Worm (Caenorhabditis elegans) whole organism, young adult: Measurements from ENCODE around the gene vps-50.

Source experiments
- F23B12.7 ChIP-seq: sonication (generic microtip); optimal IDR thresholded peaks from 2 replicates; lab custom pipeline; 2017; ENCODE audit warnings: missing genetic modification characterization, mild to moderate bottlenecking, missing compliant biosample characterization, antibody characterized with exemption, moderate library complexity; ENCODE audit not compliant: insufficient read depth
- hmg-1.2 ChIP-seq: fragments of 200-800 bp; sonication (Bioruptor generic); IDR thresholded peaks from 2 replicates; pipeline ENCODE4 v1.3.6; 2022; ENCODE audit warnings: missing genetic modification reagents, missing genetic modification characterization, missing compliant biosample characterization
- mes-4 ChIP-seq: sonication (generic microtip); optimal IDR thresholded peaks from 2 replicates; lab custom pipeline; 2016; ENCODE audit warnings: missing genotype, missing genetic modification characterization, missing compliant biosample characterization
- unc-62 ChIP-seq: fragments of 150-350 bp; optimal IDR thresholded peaks from 2 replicates; lab custom pipeline; 2014; ENCODE audit warnings: missing biosample characterization, missing genetic modification reagents, missing genetic modification characterization
- ztf-25 ChIP-seq: fragments of 200-800 bp; sonication (Bioruptor generic); IDR thresholded peaks from 2 replicates; pipeline ENCODE4 v1.3.6; 2022; ENCODE audit warnings: missing genetic modification reagents, missing genetic modification characterization, missing compliant biosample characterization

DNA sequence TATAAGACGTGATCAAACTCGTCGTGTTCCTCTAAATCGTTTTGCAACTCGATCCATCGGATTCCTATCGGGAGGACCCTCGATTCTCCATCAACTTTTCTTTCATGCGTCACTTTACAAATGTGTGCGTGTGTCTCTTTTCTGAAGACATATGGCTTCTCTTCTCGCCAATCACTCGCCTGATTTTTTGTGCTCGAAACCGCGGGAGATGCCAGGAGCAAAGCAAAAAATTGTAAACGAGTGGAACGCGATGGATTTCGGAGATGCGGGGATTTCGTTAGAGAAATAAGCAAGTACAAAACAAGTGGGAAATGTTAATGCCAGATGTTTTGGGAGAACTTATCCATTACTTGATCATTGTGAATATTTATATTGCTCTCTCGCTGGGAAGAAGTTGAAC lies 44.8 kb upstream of the vps-50 start:
- TF ChIP-seq F23B12.7 (no peak), unc-62 (GFP tag; lab: Kevin White, UChicago) (no peak), hmg-1.2 (GFP tag; lab: Robert Waterston, UW) (no peak), ztf-25 (no peak), mes-4 (tag; lab: Kevin White, UChicago) (no peak)
